Fruit fly (Drosophila melanogaster) whole organism, embryonic: ENCODE data around the gene CG43925.
A peak's percentile ranks its signal among the peaks of the same experiment; 100 is the strongest.
"Not testable (repeated sequence)": the region's sequence is repeated elsewhere in the genome, so short reads cannot be mapped to it uniquely, and the experiment has no call there.

ENCODE experiments used
- Atf-2 ChIP-seq: fragments of 200-800 bp; sonication (Bioruptor generic); optimal IDR thresholded peaks from 2 replicates; lab custom pipeline; 2016; ENCODE audit warnings: missing biosample characterization, missing genetic modification characterization
- Awh ChIP-seq: fragments of 200-800 bp; sonication (Bioruptor generic); IDR thresholded peaks from 2 replicates; pipeline ENCODE4, ENCODE4 v1.3.6; 2022; ENCODE audit warnings: missing biosample characterization, missing genetic modification characterization
- B-H1 ChIP-seq: fragments of 200-800 bp; sonication (Bioruptor generic); IDR thresholded peaks from 3 replicates; pipeline ENCODE4 v1.3.6; 2022; ENCODE audit warnings: missing biosample characterization, missing genetic modification characterization
- Bgb ChIP-seq: fragments of 200-800 bp; sonication (Bioruptor generic); IDR thresholded peaks from 2 replicates; pipeline ENCODE4 v1.3.6; 2022; ENCODE audit warnings: missing biosample characterization, missing genetic modification characterization; ENCODE audit not compliant: partially characterized antibody
- CG10209 ChIP-seq: fragments of 200-800 bp; sonication (Bioruptor generic); optimal IDR thresholded peaks from 3 replicates; lab custom pipeline; 2017; ENCODE audit warnings: missing biosample characterization, mild to moderate bottlenecking, missing genetic modification characterization, missing genetic modification reagents
- CG10267 ChIP-seq: fragments of 200-800 bp; sonication (Bioruptor generic); optimal IDR thresholded peaks from 2 replicates; lab custom pipeline; 2018; ENCODE audit warnings: missing biosample characterization, mild to moderate bottlenecking, missing genetic modification characterization, moderate library complexity
- CG11247 ChIP-seq: fragments of 200-800 bp; sonication (Bioruptor generic); IDR thresholded peaks from 2 replicates; pipeline ENCODE4 v1.3.6; 2022; ENCODE audit warnings: missing biosample characterization, missing genetic modification characterization
- CG12659 ChIP-seq: fragments of 200-800 bp; sonication (Bioruptor generic); optimal IDR thresholded peaks from 3 replicates; lab custom pipeline; 2017; ENCODE audit warnings: mild to moderate bottlenecking, missing biosample characterization, missing genetic modification reagents, missing genetic modification characterization
- CG13624 ChIP-seq: fragments of 200-800 bp; sonication (Bioruptor generic); optimal IDR thresholded peaks from 2 replicates; lab custom pipeline; 2016; ENCODE audit warnings: missing biosample characterization, missing genetic modification characterization
- CG14050 ChIP-seq: fragments of 200-800 bp; sonication (Bioruptor generic); IDR thresholded peaks from 3 replicates; pipeline ENCODE4 v1.3.6; 2022; ENCODE audit warnings: missing biosample characterization, missing genetic modification characterization
- CG15514 ChIP-seq: fragments of 200-800 bp; sonication (Bioruptor generic); optimal IDR thresholded peaks from 3 replicates; lab custom pipeline; 2017; ENCODE audit warnings: missing biosample characterization, missing genetic modification characterization, mild to moderate bottlenecking, moderate library complexity, missing genetic modification reagents
- CG15696 ChIP-seq: fragments of 200-800 bp; sonication (Bioruptor generic); optimal IDR thresholded peaks from 2 replicates; lab custom pipeline; 2019; ENCODE audit warnings: missing biosample characterization, mild to moderate bottlenecking, missing genetic modification characterization, moderate library complexity
- CG1647 ChIP-seq: fragments of 200-800 bp; sonication (Bioruptor generic); optimal IDR thresholded peaks from 3 replicates; lab custom pipeline; 2016; ENCODE audit warnings: missing biosample characterization, missing genetic modification characterization
- CG16863 ChIP-seq: fragments of 200-800 bp; sonication (Bioruptor generic); optimal IDR thresholded peaks from 3 replicates; lab custom pipeline; 2016; ENCODE audit warnings: missing biosample characterization, missing genetic modification characterization
- CG17612 ChIP-seq: fragments of 200-800 bp; sonication (Bioruptor generic); IDR thresholded peaks from 2 replicates; pipeline ENCODE4 v1.3.6; 2022; ENCODE audit warnings: missing biosample characterization, missing genetic modification characterization
- CG17829 ChIP-seq: fragments of 200-800 bp; optimal IDR thresholded peaks from 2 replicates; lab custom pipeline; 2019; ENCODE audit warnings: missing biosample characterization, mild to moderate bottlenecking, missing genetic modification characterization, moderate library complexity
- CG1792 ChIP-seq: fragments of 200-800 bp; sonication (Bioruptor generic); optimal IDR thresholded peaks from 2 replicates; lab custom pipeline; 2016; ENCODE audit warnings: missing biosample characterization, missing genetic modification characterization
- CG18262 ChIP-seq: fragments of 200-800 bp; optimal IDR thresholded peaks from 3 replicates; lab custom pipeline; 2019; ENCODE audit warnings: missing biosample characterization, mild to moderate bottlenecking, missing genetic modification characterization, moderate library complexity
- CG31441 ChIP-seq: fragments of 200-800 bp; sonication (Bioruptor generic); IDR thresholded peaks from 2 replicates; pipeline ENCODE4 v1.3.6; 2022; ENCODE audit warnings: missing biosample characterization, missing genetic modification characterization
- CG33213 ChIP-seq: fragments of 200-800 bp; sonication (Bioruptor generic); optimal IDR thresholded peaks from 3 replicates; lab custom pipeline; 2016; ENCODE audit warnings: missing biosample characterization, missing genetic modification characterization
- CG4424 ChIP-seq: fragments of 200-800 bp; sonication (Bioruptor generic); optimal IDR thresholded peaks from 3 replicates; lab custom pipeline; 2016; ENCODE audit warnings: missing biosample characterization, missing genetic modification characterization
- CG4730 ChIP-seq: fragments of 200-800 bp; sonication (Bioruptor generic); IDR thresholded peaks from 2 replicates; pipeline ENCODE4 v1.3.6; 2022; ENCODE audit warnings: missing biosample characterization, missing genetic modification characterization
- CG6791 ChIP-seq: fragments of 200-800 bp; sonication (Bioruptor generic); IDR thresholded peaks from 3 replicates; pipeline ENCODE4 v1.3.6; 2022; ENCODE audit warnings: missing biosample characterization, missing genetic modification characterization; ENCODE audit not compliant: partially characterized antibody
- CG8765 ChIP-seq: fragments of 200-800 bp; sonication (Bioruptor generic); IDR thresholded peaks from 2 replicates; pipeline ENCODE4 v1.3.6; 2022; ENCODE audit warnings: missing biosample characterization, missing genetic modification characterization
- HHEX ChIP-seq: fragments of 200-800 bp; sonication (Bioruptor generic); optimal IDR thresholded peaks from 3 replicates; lab custom pipeline; 2017; ENCODE audit warnings: missing biosample characterization, mild to moderate bottlenecking, missing genetic modification characterization, missing genetic modification reagents
- HLH4C ChIP-seq: fragments of 200-800 bp; sonication (Bioruptor generic); IDR thresholded peaks from 3 replicates; pipeline ENCODE4 v1.3.6; 2022; ENCODE audit warnings: missing biosample characterization, missing genetic modification characterization; ENCODE audit not compliant: partially characterized antibody
- Mad ChIP-seq: fragments of 200-800 bp; sonication (Bioruptor generic); optimal IDR thresholded peaks from 2 replicates; lab custom pipeline; 2016; ENCODE audit warnings: missing biosample characterization, missing genetic modification characterization
- Med ChIP-seq: fragments of 200-800 bp; sonication (Bioruptor generic); peaks from one replicate; lab custom pipeline; 2016; ENCODE audit warnings: missing biosample characterization, missing genetic modification characterization, mild to moderate bottlenecking, inconsistent platforms, moderate library complexity
- Pdp1 ChIP-seq, 2 experiments: fragments of 200-800 bp; sonication (Bioruptor generic); optimal IDR thresholded peaks; 3 replicates each; lab custom pipeline; 2016; ENCODE audit warnings: missing biosample characterization in 2 of 2, missing genetic modification characterization in 2 of 2, mild to moderate bottlenecking in 1 of 2, moderate library complexity in 1 of 2
- Scr ChIP-seq: fragments of 200-800 bp; sonication (Bioruptor generic); IDR thresholded peaks from 2 replicates; pipeline ENCODE4 v1.3.6; 2022; ENCODE audit warnings: missing biosample characterization, missing genetic modification characterization; ENCODE audit not compliant: partially characterized antibody
- Sry-δ ChIP-seq: fragments of 200-800 bp; sonication (Bioruptor generic); optimal IDR thresholded peaks from 2 replicates; lab custom pipeline; 2016; ENCODE audit warnings: missing biosample characterization, missing genetic modification characterization
- Stat92E ChIP-seq, 3 experiments: fragments of >200 bp in 2 of 3; fragments of 200-800 bp in 1 of 3; sonication (Bioruptor generic) in 1 of 3; optimal IDR thresholded peaks; 2 replicates each; lab custom pipeline; 2017 to 2019; ENCODE audit warnings: missing biosample characterization in 3 of 3, missing genetic modification characterization in 3 of 3, mild to moderate bottlenecking in 1 of 3, moderate library complexity in 1 of 3
- ase ChIP-seq: fragments of 200-800 bp; sonication (Bioruptor generic); IDR thresholded peaks from 3 replicates; pipeline ENCODE4 v1.3.6; 2022; ENCODE audit warnings: missing biosample characterization, missing genetic modification characterization
- chif ChIP-seq, 2 experiments: fragments of 200-800 bp; sonication (Bioruptor generic); optimal IDR thresholded peaks; 3 replicates each; lab custom pipeline; 2016; ENCODE audit warnings: missing biosample characterization in 2 of 2, missing genetic modification characterization in 2 of 2
- ewg ChIP-seq: fragments of 200-800 bp; sonication (Bioruptor generic); optimal IDR thresholded peaks from 3 replicates; lab custom pipeline; 2017; ENCODE audit warnings: mild to moderate bottlenecking, missing biosample characterization, missing genetic modification reagents, missing genetic modification characterization
- ftz-f1 ChIP-seq: fragments of 200-800 bp; sonication (Bioruptor generic); optimal IDR thresholded peaks from 2 replicates; lab custom pipeline; 2016; ENCODE audit warnings: missing biosample characterization, missing genetic modification characterization
- grau ChIP-seq: fragments of 200-800 bp; optimal IDR thresholded peaks from 3 replicates; lab custom pipeline; 2019; ENCODE audit warnings: missing biosample characterization, mild to moderate bottlenecking, missing genetic modification characterization, moderate library complexity
- hkb ChIP-seq, 2 experiments: fragments of 200-800 bp in 1 of 2; fragments of >200 bp in 1 of 2; sonication (Bioruptor generic) in 1 of 2; IDR thresholded peaks in 1 of 2; optimal IDR thresholded peaks in 1 of 2; 2 replicates each; pipeline versions ENCODE4 v1.3.6 to Lab custom; 2017 to 2022; ENCODE audit warnings: missing biosample characterization in 1 of 2, missing genetic modification characterization in 1 of 2
- insv ChIP-seq, 2 experiments: fragments of 200-800 bp; sonication (Bioruptor generic); optimal IDR thresholded peaks; 3 replicates each; lab custom pipeline; 2016 to 2018; ENCODE audit warnings: missing biosample characterization in 2 of 2, missing genetic modification characterization in 2 of 2
- kni ChIP-seq: fragments of 200-800 bp; sonication (Bioruptor generic); optimal IDR thresholded peaks from 3 replicates; lab custom pipeline; 2017; ENCODE audit warnings: mild to moderate bottlenecking, missing biosample characterization, missing genetic modification reagents, missing genetic modification characterization
- mld ChIP-seq: fragments of 200-800 bp; sonication (Bioruptor generic); IDR thresholded peaks from 3 replicates; pipeline ENCODE4 v1.3.6; 2022; ENCODE audit warnings: missing biosample characterization, missing genetic modification characterization; ENCODE audit not compliant: partially characterized antibody
- nerfin-1 ChIP-seq: fragments of 200-800 bp; sonication (Bioruptor generic); optimal IDR thresholded peaks from 3 replicates; lab custom pipeline; 2019; ENCODE audit warnings: missing biosample characterization, mild to moderate bottlenecking, missing genetic modification characterization, moderate library complexity
- prd ChIP-seq, 3 experiments: fragments of >200 bp in 2 of 3; fragments of 200-800 bp in 1 of 3; sonication (Bioruptor generic) in 1 of 3; optimal IDR thresholded peaks in 2 of 3; IDR thresholded peaks in 1 of 3; 2 replicates in 2 of 3; 3 replicates in 1 of 3; pipeline versions ENCODE4 v1.3.6 to Lab custom; 2017 to 2022; ENCODE audit warnings: missing biosample characterization in 1 of 3, missing genetic modification characterization in 1 of 3
- repo ChIP-seq: fragments of 200-800 bp; sonication (Bioruptor generic); optimal IDR thresholded peaks from 2 replicates; lab custom pipeline; 2016; ENCODE audit warnings: missing biosample characterization, missing genetic modification characterization
- so ChIP-seq: fragments of 200-800 bp; sonication (Bioruptor generic); IDR thresholded peaks from 3 replicates; pipeline ENCODE4 v1.3.6; 2022; ENCODE audit warnings: missing biosample characterization, missing genetic modification characterization
- toy ChIP-seq: fragments of 200-800 bp; sonication (Bioruptor generic); IDR thresholded peaks from 2 replicates; pipeline ENCODE4 v1.3.6; 2022; ENCODE audit warnings: missing biosample characterization, missing genetic modification characterization
- z ChIP-seq: fragments of 200-800 bp; sonication (Bioruptor generic); IDR thresholded peaks from 3 replicates; pipeline ENCODE4 v1.3.6; 2022; ENCODE audit warnings: missing biosample characterization, missing genetic modification characterization

The CG43925 gene

dm6 chr2L:13215640-13216129, 39.5 kb downstream of the CG43925 start (continued):
- TF ChIP-seq CG17829 (tag; lab: Kevin White, UChicago) (peak; percentile 73), Scr (GFP tag; lab: Robert Waterston, UW) (peak; percentile 47), z (GFP tag; lab: Robert Waterston, UW) (peak; percentile 59; the same call in 2 of the 3 replicates), Pdp1 (GFP tag; optimal IDR thresholded peaks at IDR 0.05; lab: Kevin White, UChicago) (peak; percentile 50 to 60), CG11247 (GFP tag; lab: Robert Waterston, UW) (peak; percentile 70), CG18262 (tag; lab: Kevin White, UChicago) (peak; percentile 44), CG10209 (peak; percentile 59), Bgb (GFP tag; lab: Robert Waterston, UW) (peak; percentile 73), CG6791 (GFP tag; lab: Robert Waterston, UW) (0 out of 3 replicates have a peak, but pooled peaks have one; percentile 63), CG16863 (GFP tag; lab: Kevin White, UChicago) (peak; percentile 31), CG12659 (peak; percentile 41), CG1647 (GFP tag; lab: Kevin White, UChicago) (peak; percentile 74), Atf-2 (GFP tag; lab: Kevin White, UChicago) (peak; percentile 9), ftz-f1 (peak; percentile 13), chif (GFP tag; optimal IDR thresholded peaks at IDR 0.05; lab: Kevin White, UChicago) (peak in 1 of 2 experiments; percentile 52), HLH4C (GFP tag; lab: Robert Waterston, UW) (peak; percentile 25; the same call in 1 of the 3 replicates), so (GFP tag; lab: Robert Waterston, UW) (peak; percentile 62; the same call in 1 of the 3 replicates), CG8765 (GFP tag; lab: Robert Waterston, UW) (peak; percentile 46; the same call in 1 of the 2 replicates), prd (GFP tag; IDR thresholded peaks at IDR 0.05; lab: Robert Waterston, UW) (peak; percentile 67), B-H1 (peak; percentile 40; the same call in 1 of the 3 replicates), grau (tag; lab: Kevin White, UChicago) (peak; percentile 41), Awh (GFP tag; lab: Robert Waterston, UW) (peak; percentile 62; the same call in 1 of the 2 replicates), insv (GFP tag; optimal IDR thresholded peaks at IDR 0.05; lab: Kevin White, UChicago) (peak in 1 of 2 experiments; percentile 63), CG14050 (GFP tag; lab: Robert Waterston, UW) (0 out of 3 replicates have a peak, but pooled peaks have one; percentile 16), HHEX (peak; percentile 69), CG15696 (tag; lab: Kevin White, UChicago) (peak; percentile 73), CG17612 (GFP tag; lab: Robert Waterston, UW) (peak; percentile 47; the same call in 1 of the 2 replicates), repo (peak; percentile 73), CG13624 (GFP tag; lab: Kevin White, UChicago) (peak; percentile 71), CG10267 (peak; percentile 7), Stat92E (GFP tag; optimal IDR thresholded peaks at IDR 0.05; lab: Kevin White, UChicago) (peak in 1 of 3 experiments; percentile 87), ase (0 out of 3 replicates have a peak, but pooled peaks have one; percentile 43), CG1792 (GFP tag; lab: Kevin White, UChicago) (peak; percentile 58), toy (GFP tag; lab: Robert Waterston, UW) (0 out of 2 replicates have a peak, but pooled peaks have one; percentile 34), Med (GFP tag; lab: Kevin White, UChicago) (peak; percentile 97), hkb (GFP tag; IDR thresholded peaks at IDR 0.05; lab: Robert Waterston, UW) (peak; percentile 75), nerfin-1 (tag; lab: Kevin White, UChicago) (peak; percentile 28), CG15514 (peak; percentile 28), Sry-δ (GFP tag; lab: Kevin White, UChicago) (peak; percentile 29), CG4730 (GFP tag; lab: Robert Waterston, UW) (peak; percentile 44; the same call in 1 of the 2 replicates), ewg (GFP tag; lab: Kevin White, UChicago) (peak; percentile 38), CG31441 (GFP tag; lab: Robert Waterston, UW) (peak; percentile 53; the same call in 1 of the 2 replicates), CG33213 (GFP tag; lab: Kevin White, UChicago) (peak; percentile 81), kni (GFP tag; lab: Kevin White, UChicago) (peak; percentile 95), mld (GFP tag; lab: Robert Waterston, UW) (peak; percentile 69; the same call in 2 of the 3 replicates), Mad (GFP tag; lab: Kevin White, UChicago) (peak; percentile 70), CG4424 (GFP tag; lab: Kevin White, UChicago) (peak; percentile 35)
- not testable (repeated sequence) for TF ChIP-seq prd, hkb (optimal IDR thresholded peaks at IDR 0.05; lab: Kevin White, UChicago)
